Fruit fly (Drosophila melanogaster): ENCODE results near the gene Madm.

- TF ChIP-seq Gug (GFP tag; IDR thresholded peaks at IDR 0.05) (no peak), CG7357 (GFP tag; IDR thresholded peaks at IDR 0.05) (no peak), dan (GFP tag; IDR thresholded peaks at IDR 0.05) (no peak), CG13624 (GFP tag; optimal IDR thresholded peaks at IDR 0.05) (no peak), Tbp (GFP tag; optimal IDR thresholded peaks at IDR 0.05) (no peak), Lpt (GFP tag; optimal IDR thresholded peaks at IDR 0.05) (no peak), CG1529 (GFP tag; optimal IDR thresholded peaks at IDR 0.05) (no peak), fru (optimal IDR thresholded peaks at IDR 0.05) (no peak)
Observed at dm6 chr3R:5754594-5754993, 12.3 kb downstream of the Madm start, which contains the start of gene Dcps.

Measured in whole organism, embryonic.